Fruit fly (Drosophila melanogaster) whole organism, embryonic: ENCODE data around the gene dsd.
A peak's percentile ranks its signal among the peaks of the same experiment; 100 is the strongest.

Source experiments
- BEAF-32 ChIP-seq: fragments of 200-800 bp; sonication (Bioruptor generic); optimal IDR thresholded peaks from 3 replicates; lab custom pipeline; 2017; ENCODE audit warnings: missing biosample characterization, missing genetic modification characterization, mild to moderate bottlenecking, moderate library complexity, missing genetic modification reagents
- CG12155 ChIP-seq: fragments of 200-800 bp; sonication (Bioruptor generic); optimal IDR thresholded peaks from 3 replicates; lab custom pipeline; 2016; ENCODE audit warnings: missing biosample characterization, missing genetic modification characterization
- CG1233 ChIP-seq: fragments of 200-800 bp; sonication (Bioruptor generic); optimal IDR thresholded peaks from 4 replicates; lab custom pipeline; 2018; ENCODE audit warnings: missing biosample characterization, mild to moderate bottlenecking, missing genetic modification characterization
- CG14710 ChIP-seq: fragments of 200-800 bp; sonication (Bioruptor generic); optimal IDR thresholded peaks from 3 replicates; lab custom pipeline; 2019; ENCODE audit warnings: missing biosample characterization, mild to moderate bottlenecking, missing genetic modification characterization, moderate library complexity
- CG15696 ChIP-seq: fragments of 200-800 bp; sonication (Bioruptor generic); optimal IDR thresholded peaks from 2 replicates; lab custom pipeline; 2019; ENCODE audit warnings: missing biosample characterization, mild to moderate bottlenecking, missing genetic modification characterization, moderate library complexity
- CG16779 ChIP-seq: fragments of 200-800 bp; sonication (Bioruptor generic); IDR thresholded peaks from 2 replicates; pipeline ENCODE4 v1.3.6; 2022; ENCODE audit warnings: missing biosample characterization, missing genetic modification characterization
- CG17186 ChIP-seq: fragments of 200-800 bp; sonication (Bioruptor generic); optimal IDR thresholded peaks from 3 replicates; lab custom pipeline; 2017; ENCODE audit warnings: missing biosample characterization, missing genetic modification reagents, missing genetic modification characterization
- CG17328 ChIP-seq: fragments of 200-800 bp; sonication (Bioruptor generic); IDR thresholded peaks from 2 replicates; pipeline ENCODE4 v1.3.6; 2022; ENCODE audit warnings: missing biosample characterization, missing genetic modification characterization
- CG32772 ChIP-seq: fragments of 200-800 bp; sonication (Bioruptor generic); IDR thresholded peaks from 2 replicates; pipeline ENCODE4 v1.3.6; 2022; ENCODE audit warnings: missing biosample characterization, missing genetic modification characterization
- CG4404 ChIP-seq: fragments of 200-800 bp; sonication (Bioruptor generic); IDR thresholded peaks from 2 replicates; pipeline ENCODE4 v1.3.6; 2022; ENCODE audit warnings: missing biosample characterization, missing genetic modification characterization
- CG4707 ChIP-seq: fragments of 200-800 bp; sonication (Bioruptor generic); optimal IDR thresholded peaks from 2 replicates; lab custom pipeline; 2018; ENCODE audit warnings: missing biosample characterization, mild to moderate bottlenecking, missing genetic modification characterization, moderate library complexity
- CG7372 ChIP-seq: fragments of 200-800 bp; sonication (Bioruptor generic); IDR thresholded peaks from 2 replicates; pipeline ENCODE4 v1.3.6; 2022; ENCODE audit warnings: missing biosample characterization, missing genetic modification characterization
- CG7786 ChIP-seq: fragments of 200-800 bp; sonication (Bioruptor generic); optimal IDR thresholded peaks from 2 replicates; lab custom pipeline; 2016; ENCODE audit warnings: missing biosample characterization, missing genetic modification characterization
- CG8290 ChIP-seq, 3 experiments: fragments of 200-800 bp; sonication (Bioruptor generic); optimal IDR thresholded peaks; 2 replicates each; lab custom pipeline; 2016 to 2019; ENCODE audit warnings: missing biosample characterization in 3 of 3, missing genetic modification characterization in 3 of 3, mild to moderate bottlenecking in 2 of 3, moderate library complexity in 1 of 3
- CG8359 ChIP-seq: fragments of 200-800 bp; sonication (Bioruptor generic); optimal IDR thresholded peaks from 2 replicates; lab custom pipeline; 2017; ENCODE audit warnings: missing biosample characterization, mild to moderate bottlenecking, missing genetic modification characterization, borderline replicate concordance
- CG8478 ChIP-seq: fragments of >200 bp; optimal IDR thresholded peaks from 2 replicates; lab custom pipeline; 2018
- CG8944 ChIP-seq: fragments of 200-800 bp; sonication (Bioruptor generic); optimal IDR thresholded peaks from 3 replicates; lab custom pipeline; 2016; ENCODE audit warnings: missing biosample characterization, missing genetic modification characterization
- CG9609 ChIP-seq: fragments of 200-800 bp; sonication (Bioruptor generic); optimal IDR thresholded peaks from 3 replicates; lab custom pipeline; 2016; ENCODE audit warnings: missing biosample characterization, missing genetic modification characterization
- CG9727 ChIP-seq: fragments of 200-800 bp; sonication (Bioruptor generic); optimal IDR thresholded peaks from 3 replicates; lab custom pipeline; 2017; ENCODE audit warnings: missing biosample characterization, mild to moderate bottlenecking, missing genetic modification characterization
- D19A ChIP-seq: fragments of 200-800 bp; optimal IDR thresholded peaks from 3 replicates; lab custom pipeline; 2019; ENCODE audit warnings: missing biosample characterization, mild to moderate bottlenecking, missing genetic modification characterization, moderate library complexity
- Dip2 ChIP-seq: fragments of 200-800 bp; sonication (Bioruptor generic); IDR thresholded peaks from 2 replicates; pipeline ENCODE4 v1.3.6; 2022; ENCODE audit warnings: missing biosample characterization, missing genetic modification characterization
- ERR ChIP-seq: fragments of 200-800 bp; sonication (Bioruptor generic); optimal IDR thresholded peaks from 2 replicates; lab custom pipeline; 2016; ENCODE audit warnings: missing biosample characterization, missing genetic modification characterization
- Ets97D ChIP-seq: fragments of 200-800 bp; sonication (Bioruptor generic); optimal IDR thresholded peaks from 3 replicates; lab custom pipeline; 2016; ENCODE audit warnings: missing biosample characterization, missing genetic modification characterization
- Gug ChIP-seq: fragments of 200-800 bp; sonication (Bioruptor generic); IDR thresholded peaks from 4 replicates; pipeline ENCODE4 v1.3.6; 2022; ENCODE audit warnings: missing biosample characterization, missing genetic modification characterization
- Hmr ChIP-seq: fragments of 200-800 bp; sonication (Bioruptor generic); optimal IDR thresholded peaks from 3 replicates; lab custom pipeline; 2017; ENCODE audit warnings: mild to moderate bottlenecking, missing biosample characterization, missing genetic modification reagents, missing genetic modification characterization
- Jarid2 ChIP-seq: fragments of 200-800 bp; sonication (Bioruptor generic); optimal IDR thresholded peaks from 3 replicates; lab custom pipeline; 2017; ENCODE audit warnings: mild to moderate bottlenecking, missing biosample characterization, missing genetic modification reagents, missing genetic modification characterization
- NC2β ChIP-seq: fragments of 200-800 bp; sonication (Bioruptor generic); optimal IDR thresholded peaks from 2 replicates; lab custom pipeline; 2016; ENCODE audit warnings: missing biosample characterization, missing genetic modification characterization
- Poxn ChIP-seq: fragments of 200-800 bp; sonication (Bioruptor generic); IDR thresholded peaks from 2 replicates; pipeline ENCODE4 v1.3.6; 2022; ENCODE audit warnings: missing biosample characterization, missing genetic modification characterization
- Rfx ChIP-seq: fragments of 200-800 bp; sonication (Bioruptor generic); IDR thresholded peaks from 2 replicates; pipeline ENCODE4 v1.3.6; 2022; ENCODE audit warnings: missing biosample characterization, missing genetic modification characterization
- Scr ChIP-seq: fragments of 200-800 bp; sonication (Bioruptor generic); IDR thresholded peaks from 2 replicates; pipeline ENCODE4 v1.3.6; 2022; ENCODE audit warnings: missing biosample characterization, missing genetic modification characterization; ENCODE audit not compliant: partially characterized antibody
- Usf ChIP-seq: fragments of 200-800 bp; sonication (Bioruptor generic); optimal IDR thresholded peaks from 2 replicates; lab custom pipeline; 2017; ENCODE audit warnings: missing genotype, missing biosample characterization, missing genetic modification characterization
- Xrp1 ChIP-seq: fragments of 200-800 bp; sonication (Bioruptor generic); IDR thresholded peaks from 2 replicates; pipeline ENCODE4 v1.3.6; 2022; ENCODE audit warnings: missing biosample characterization, missing genetic modification characterization
- bsh ChIP-seq, 2 experiments: fragments of 200-800 bp; sonication (Bioruptor generic); optimal IDR thresholded peaks; 2 replicates each; lab custom pipeline; 2017 to 2018; ENCODE audit warnings: mild to moderate bottlenecking in 2 of 2, missing biosample characterization in 2 of 2, missing genetic modification characterization in 2 of 2, moderate library complexity in 1 of 2
- cas ChIP-seq: fragments of 200-800 bp; sonication (Bioruptor generic); IDR thresholded peaks from 2 replicates; pipeline ENCODE4 v1.3.6; 2022; ENCODE audit warnings: missing biosample characterization, missing genetic modification characterization
- dmrt11E ChIP-seq: fragments of 200-800 bp; sonication (Bioruptor generic); optimal IDR thresholded peaks from 3 replicates; lab custom pipeline; 2018; ENCODE audit warnings: missing biosample characterization, mild to moderate bottlenecking, missing genetic modification characterization, moderate library complexity
- dpn ChIP-seq, 2 experiments: fragments of 200-800 bp; sonication (Bioruptor generic); optimal IDR thresholded peaks; 3 replicates each; lab custom pipeline; 2016; ENCODE audit warnings: missing biosample characterization in 2 of 2, missing genetic modification characterization in 2 of 2
- hbn ChIP-seq: fragments of 200-800 bp; sonication (Bioruptor generic); IDR thresholded peaks from 2 replicates; pipeline ENCODE4 v1.3.6; 2022; ENCODE audit warnings: missing biosample characterization, missing genetic modification characterization; ENCODE audit not compliant: partially characterized antibody
- hth ChIP-seq: fragments of >200 bp; optimal IDR thresholded peaks from 2 replicates; lab custom pipeline; 2017; ENCODE audit warnings: inconsistent platforms
- insv ChIP-seq, 2 experiments: fragments of 200-800 bp; sonication (Bioruptor generic); optimal IDR thresholded peaks; 3 replicates each; lab custom pipeline; 2016 to 2018; ENCODE audit warnings: missing biosample characterization in 2 of 2, missing genetic modification characterization in 2 of 2
- jigr1 ChIP-seq: fragments of 200-800 bp; sonication (Bioruptor generic); IDR thresholded peaks from 3 replicates; pipeline ENCODE4 v1.3.6; 2022; ENCODE audit warnings: missing biosample characterization, missing genetic modification characterization
- ken ChIP-seq: fragments of 200-800 bp; sonication (Bioruptor generic); IDR thresholded peaks from 3 replicates; pipeline ENCODE4 v1.3.6; 2022; ENCODE audit warnings: missing biosample characterization, missing genetic modification characterization
- klu ChIP-seq: fragments of 200-800 bp; sonication (Bioruptor generic); IDR thresholded peaks from 2 replicates; pipeline ENCODE4 v1.3.6; 2022; ENCODE audit warnings: missing biosample characterization, missing genetic modification characterization
- pb ChIP-seq: fragments of 200-800 bp; sonication (Bioruptor generic); optimal IDR thresholded peaks from 3 replicates; lab custom pipeline; 2016; ENCODE audit warnings: missing biosample characterization, missing genetic modification characterization
- pros ChIP-seq: fragments of 200-800 bp; sonication (Bioruptor generic); optimal IDR thresholded peaks from 3 replicates; lab custom pipeline; 2019; ENCODE audit warnings: missing biosample characterization, mild to moderate bottlenecking, missing genetic modification characterization, moderate library complexity
- row ChIP-seq: fragments of 200-800 bp; sonication (Bioruptor generic); IDR thresholded peaks from 3 replicates; pipeline ENCODE4 v1.3.6; 2022; ENCODE audit warnings: missing biosample characterization, missing genetic modification characterization
- sim ChIP-seq: fragments of 200-800 bp; sonication (Bioruptor generic); IDR thresholded peaks from 2 replicates; pipeline ENCODE4 v1.3.6; 2022; ENCODE audit warnings: missing biosample characterization, missing genetic modification characterization
- toy ChIP-seq: fragments of 200-800 bp; sonication (Bioruptor generic); IDR thresholded peaks from 2 replicates; pipeline ENCODE4 v1.3.6; 2022; ENCODE audit warnings: missing biosample characterization, missing genetic modification characterization
- trh ChIP-seq: fragments of 200-800 bp; sonication (Bioruptor generic); optimal IDR thresholded peaks from 2 replicates; lab custom pipeline; 2016; ENCODE audit warnings: missing biosample characterization, missing genetic modification characterization
- ttk ChIP-seq: fragments of 200-800 bp; sonication (Bioruptor generic); IDR thresholded peaks from 2 replicates; pipeline ENCODE4 v2.1.2; 2022; ENCODE audit warnings: missing biosample characterization, missing genetic modification characterization
- tup ChIP-seq: fragments of 200-800 bp; sonication (Bioruptor generic); optimal IDR thresholded peaks from 2 replicates; lab custom pipeline; 2016; ENCODE audit warnings: missing biosample characterization, mild to moderate bottlenecking, missing genetic modification characterization, moderate library complexity
- zf30C ChIP-seq: fragments of 200-800 bp; sonication (Bioruptor generic); optimal IDR thresholded peaks from 3 replicates; lab custom pipeline; 2018; ENCODE audit warnings: missing biosample characterization, mild to moderate bottlenecking, missing genetic modification characterization

dsd gene

dm6 chr3R:27558660-27559319 is 48.4 kb downstream of the dsd start, which contains the start of gene Klp98A (continued):
- TF ChIP-seq CG8944 (GFP tag; lab: Kevin White, UChicago) (no peak), row (peak; percentile 15; the same call in 1 of the 3 replicates), Xrp1 (GFP tag; lab: Robert Waterston, UW) (no peak), CG15696 (tag; lab: Kevin White, UChicago) (no peak), sim (GFP tag; lab: Robert Waterston, UW) (no peak), D19A (tag; lab: Kevin White, UChicago) (no peak), pros (no peak), CG17186 (peak; percentile 41), Poxn (GFP tag; lab: Robert Waterston, UW) (no peak), Gug (GFP tag; lab: Robert Waterston, UW) (no peak), BEAF-32 (GFP tag; lab: Kevin White, UChicago) (peak; percentile 49), CG8359 (GFP tag; lab: Kevin White, UChicago) (peak; percentile 9), hth (lab: Kevin White, UChicago) (no peak), trh (GFP tag; lab: Kevin White, UChicago) (no peak), ttk (GFP tag; lab: Robert Waterston, UW) (no peak), CG8290 (GFP tag; optimal IDR thresholded peaks at IDR 0.05; lab: Kevin White, UChicago) (peak; percentile 40), CG8290 (tag; optimal IDR thresholded peaks at IDR 0.05; lab: Kevin White, UChicago) (peak in 1 of 2 experiments; percentile 82), cas (GFP tag; lab: Robert Waterston, UW) (no peak), tup (no peak), hbn (GFP tag; lab: Robert Waterston, UW) (no peak), CG7372 (GFP tag; lab: Robert Waterston, UW) (no peak), Dip2 (no peak), Ets97D (peak; percentile 58), insv (GFP tag; optimal IDR thresholded peaks at IDR 0.05; lab: Kevin White, UChicago) (peak in 1 of 2 experiments; percentile 29), CG17328 (GFP tag; lab: Robert Waterston, UW) (no peak), CG12155 (GFP tag; lab: Kevin White, UChicago) (peak; percentile 17), CG8478 (lab: Kevin White, UChicago) (no peak), CG4707 (GFP tag; lab: Kevin White, UChicago) (no peak), Hmr (GFP tag; lab: Kevin White, UChicago) (no peak), Jarid2 (GFP tag; lab: Kevin White, UChicago) (no peak), bsh (GFP tag; optimal IDR thresholded peaks at IDR 0.05; lab: Kevin White, UChicago) (peak in 1 of 2 experiments; percentile 15), toy (no peak), CG7786 (GFP tag; lab: Kevin White, UChicago) (no peak), dpn (GFP tag; optimal IDR thresholded peaks at IDR 0.05; lab: Kevin White, UChicago) (peak in 1 of 2 experiments; percentile 44), Scr (GFP tag; lab: Robert Waterston, UW) (no peak), CG1233 (GFP tag; lab: Kevin White, UChicago) (no peak), CG32772 (GFP tag; lab: Robert Waterston, UW) (no peak), CG14710 (tag; lab: Kevin White, UChicago) (peak; percentile 52), dmrt11E (tag; lab: Kevin White, UChicago) (no peak), NC2β (GFP tag; lab: Kevin White, UChicago) (peak; percentile 30), CG16779 (GFP tag; lab: Robert Waterston, UW) (no peak), klu (GFP tag; lab: Robert Waterston, UW) (no peak), Rfx (GFP tag; lab: Robert Waterston, UW) (no peak), jigr1 (GFP tag; lab: Robert Waterston, UW) (no peak), zf30C (GFP tag; lab: Kevin White, UChicago) (no peak), Usf (GFP tag; lab: Kevin White, UChicago) (no peak), ken (GFP tag; lab: Robert Waterston, UW) (no peak), CG9609 (GFP tag; lab: Kevin White, UChicago) (no peak), CG4404 (GFP tag; lab: Robert Waterston, UW) (no peak), pb (no peak), ERR (GFP tag; lab: Kevin White, UChicago) (no peak), CG9727 (GFP tag; lab: Kevin White, UChicago) (no peak)
